Fruit fly (Drosophila melanogaster) whole organism, wandering third instar larva: ENCODE data around the gene Sox102F.
A peak's percentile ranks its signal among the peaks of the same experiment; 100 is the strongest.

Experiments
- Abd-B ChIP-seq: fragments of >200 bp; optimal IDR thresholded peaks from 2 replicates; lab custom pipeline; 2017; ENCODE audit warnings: missing biosample characterization, missing genetic modification characterization
- CG32264 ChIP-seq: fragments of 200-800 bp; sonication (Bioruptor generic); optimal IDR thresholded peaks from 2 replicates; lab custom pipeline; 2016; ENCODE audit warnings: missing biosample characterization, missing genetic modification characterization
- CG9705 ChIP-seq: fragments of 200-800 bp; sonication (Bioruptor generic); optimal IDR thresholded peaks from 2 replicates; lab custom pipeline; 2018; ENCODE audit warnings: missing biosample characterization, mild to moderate bottlenecking, missing genetic modification characterization
- CrebA ChIP-seq: fragments of 200-800 bp; sonication (Bioruptor generic); optimal IDR thresholded peaks from 2 replicates; lab custom pipeline; 2016; ENCODE audit warnings: missing biosample characterization, mild to moderate bottlenecking, missing genetic modification characterization, borderline replicate concordance
- Dfd ChIP-seq: fragments of >200 bp; optimal IDR thresholded peaks from 2 replicates; lab custom pipeline; 2017; ENCODE audit warnings: missing biosample characterization, missing genetic modification characterization
- GATAd ChIP-seq: sonication (Bioruptor generic); optimal IDR thresholded peaks from 2 replicates; lab custom pipeline; 2016; ENCODE audit warnings: missing biosample characterization, missing genetic modification characterization
- Hnf4 ChIP-seq: fragments of 200-800 bp; sonication (Bioruptor generic); optimal IDR thresholded peaks from 2 replicates; lab custom pipeline; 2016; ENCODE audit warnings: missing biosample characterization, mild to moderate bottlenecking, missing genetic modification characterization
- Hr78 ChIP-seq: fragments of >200 bp; optimal IDR thresholded peaks from 2 replicates; lab custom pipeline; 2017; ENCODE audit warnings: missing biosample characterization, missing genetic modification characterization
- Hr83 ChIP-seq: fragments of 200-300 bp; sonication (Bioruptor generic); optimal IDR thresholded peaks from 2 replicates; lab custom pipeline; 2016; ENCODE audit warnings: missing biosample characterization, mild to moderate bottlenecking, missing genetic modification characterization, moderate library complexity; ENCODE audit not compliant: poor library complexity, severe bottlenecking
- Jra ChIP-seq: sonication (Bioruptor generic); optimal IDR thresholded peaks from 2 replicates; lab custom pipeline; 2016; ENCODE audit warnings: missing biosample characterization, missing genetic modification characterization
- Myc ChIP-seq: fragments of >200 bp; optimal IDR thresholded peaks from 2 replicates; lab custom pipeline; 2017
- OdsH ChIP-seq: fragments of 200-800 bp; sonication (Bioruptor generic); optimal IDR thresholded peaks from 2 replicates; lab custom pipeline; 2016; ENCODE audit warnings: missing biosample characterization, mild to moderate bottlenecking, missing genetic modification characterization
- Rel ChIP-seq, 2 experiments: fragments of 200-800 bp; sonication (Bioruptor generic) in 1 of 2; optimal IDR thresholded peaks; 2 replicates in 1 of 2; 3 replicates in 1 of 2; lab custom pipeline; 2016 to 2019; ENCODE audit warnings: mild to moderate bottlenecking in 2 of 2, missing biosample characterization in 2 of 2, missing genetic modification characterization in 2 of 2, moderate library complexity in 1 of 2
- Sp1 ChIP-seq: fragments of 200-800 bp; sonication (Bioruptor generic); optimal IDR thresholded peaks from 3 replicates; lab custom pipeline; 2019; ENCODE audit warnings: missing biosample characterization, mild to moderate bottlenecking, missing genetic modification characterization, moderate library complexity
- Vsx2 ChIP-seq: fragments of 200-300, 225-300 bp; sonication (Bioruptor generic); optimal IDR thresholded peaks from 2 replicates; lab custom pipeline; 2018; ENCODE audit warnings: missing biosample characterization, missing genetic modification characterization; ENCODE audit not compliant: partially characterized antibody
- br ChIP-seq: fragments of 200-800 bp; sonication (Bioruptor generic); optimal IDR thresholded peaks from 2 replicates; lab custom pipeline; 2016; ENCODE audit warnings: missing biosample characterization, missing genetic modification characterization
- brk ChIP-seq: fragments of 200-800 bp; sonication (Bioruptor generic); optimal IDR thresholded peaks from 2 replicates; lab custom pipeline; 2016; ENCODE audit warnings: missing biosample characterization, mild to moderate bottlenecking, missing genetic modification characterization
- dl ChIP-seq, 2 experiments: fragments of 175-275, 200-275 bp in 1 of 2; fragments of 200-275 bp in 1 of 2; sonication (Bioruptor generic); optimal IDR thresholded peaks; lab custom pipeline; 2018; ENCODE audit warnings: mild to moderate bottlenecking in 2 of 2, missing biosample characterization in 2 of 2, missing genetic modification characterization in 2 of 2, moderate library complexity in 2 of 2; ENCODE audit not compliant: partially characterized antibody in 2 of 2, insufficient read depth in 1 of 2
- dmrt93B ChIP-seq: fragments of 200-800 bp; sonication (Bioruptor generic); optimal IDR thresholded peaks from 2 replicates; lab custom pipeline; 2018; ENCODE audit warnings: missing biosample characterization, mild to moderate bottlenecking, missing genetic modification characterization
- dsf ChIP-seq: sonication (Bioruptor generic); optimal IDR thresholded peaks from 2 replicates; lab custom pipeline; 2016; ENCODE audit warnings: missing biosample characterization, missing genetic modification characterization, borderline replicate concordance
- ey ChIP-seq: fragments of 200-800 bp; sonication (Bioruptor generic); optimal IDR thresholded peaks from 2 replicates; lab custom pipeline; 2016; ENCODE audit warnings: missing biosample characterization, missing genetic modification characterization
- foxo ChIP-seq, 2 experiments: fragments of 200-800 bp; sonication (Bioruptor generic); optimal IDR thresholded peaks; 2 replicates in 1 of 2; 3 replicates in 1 of 2; lab custom pipeline; 2016 to 2017; ENCODE audit warnings: missing biosample characterization in 2 of 2, missing genetic modification characterization in 2 of 2
- fru ChIP-seq: fragments of 200-800 bp; sonication (Bioruptor generic); optimal IDR thresholded peaks from 3 replicates; lab custom pipeline; 2016; ENCODE audit warnings: missing biosample characterization, mild to moderate bottlenecking, missing genetic modification characterization
- h ChIP-seq: fragments of 200-800 bp; sonication (Bioruptor generic); optimal IDR thresholded peaks from 3 replicates; lab custom pipeline; 2016; ENCODE audit warnings: missing biosample characterization, mild to moderate bottlenecking, missing genetic modification characterization
- jim ChIP-seq: fragments of 175-275, 200-325 bp; sonication (Bioruptor generic); optimal IDR thresholded peaks from 2 replicates; lab custom pipeline; 2016; ENCODE audit warnings: missing biosample characterization, mild to moderate bottlenecking, missing genetic modification characterization
- lola ChIP-seq: fragments of >200 bp; optimal IDR thresholded peaks from 2 replicates; lab custom pipeline; 2017; ENCODE audit warnings: missing biosample characterization, missing genetic modification characterization
- pan ChIP-seq: fragments of >200 bp; optimal IDR thresholded peaks from 2 replicates; lab custom pipeline; 2017
- psq ChIP-seq: fragments of 200-800 bp; sonication (Bioruptor generic); optimal IDR thresholded peaks from 3 replicates; lab custom pipeline; 2017; ENCODE audit warnings: missing biosample characterization, mild to moderate bottlenecking, missing genetic modification characterization, moderate library complexity
- rgr ChIP-seq: fragments of 200-800 bp; sonication (Bioruptor generic); optimal IDR thresholded peaks from 3 replicates; lab custom pipeline; 2016; ENCODE audit warnings: missing biosample characterization, mild to moderate bottlenecking, missing genetic modification characterization
- sv ChIP-seq: fragments of 200-800 bp; sonication (Bioruptor generic); optimal IDR thresholded peaks from 3 replicates; lab custom pipeline; 2016; ENCODE audit warnings: missing biosample characterization, missing genetic modification characterization
- tai ChIP-seq: sonication (Bioruptor generic); optimal IDR thresholded peaks from 2 replicates; lab custom pipeline; 2016; ENCODE audit warnings: missing biosample characterization, missing genetic modification characterization
- usp ChIP-seq: fragments of >200 bp; optimal IDR thresholded peaks from 2 replicates; lab custom pipeline; 2017; ENCODE audit warnings: missing biosample characterization, missing genetic modification characterization
- woc ChIP-seq: sonication (Bioruptor generic); optimal IDR thresholded peaks from 2 replicates; lab custom pipeline; 2016; ENCODE audit warnings: missing biosample characterization, mild to moderate bottlenecking, missing genetic modification characterization

Gene Sox102F

DNA sequence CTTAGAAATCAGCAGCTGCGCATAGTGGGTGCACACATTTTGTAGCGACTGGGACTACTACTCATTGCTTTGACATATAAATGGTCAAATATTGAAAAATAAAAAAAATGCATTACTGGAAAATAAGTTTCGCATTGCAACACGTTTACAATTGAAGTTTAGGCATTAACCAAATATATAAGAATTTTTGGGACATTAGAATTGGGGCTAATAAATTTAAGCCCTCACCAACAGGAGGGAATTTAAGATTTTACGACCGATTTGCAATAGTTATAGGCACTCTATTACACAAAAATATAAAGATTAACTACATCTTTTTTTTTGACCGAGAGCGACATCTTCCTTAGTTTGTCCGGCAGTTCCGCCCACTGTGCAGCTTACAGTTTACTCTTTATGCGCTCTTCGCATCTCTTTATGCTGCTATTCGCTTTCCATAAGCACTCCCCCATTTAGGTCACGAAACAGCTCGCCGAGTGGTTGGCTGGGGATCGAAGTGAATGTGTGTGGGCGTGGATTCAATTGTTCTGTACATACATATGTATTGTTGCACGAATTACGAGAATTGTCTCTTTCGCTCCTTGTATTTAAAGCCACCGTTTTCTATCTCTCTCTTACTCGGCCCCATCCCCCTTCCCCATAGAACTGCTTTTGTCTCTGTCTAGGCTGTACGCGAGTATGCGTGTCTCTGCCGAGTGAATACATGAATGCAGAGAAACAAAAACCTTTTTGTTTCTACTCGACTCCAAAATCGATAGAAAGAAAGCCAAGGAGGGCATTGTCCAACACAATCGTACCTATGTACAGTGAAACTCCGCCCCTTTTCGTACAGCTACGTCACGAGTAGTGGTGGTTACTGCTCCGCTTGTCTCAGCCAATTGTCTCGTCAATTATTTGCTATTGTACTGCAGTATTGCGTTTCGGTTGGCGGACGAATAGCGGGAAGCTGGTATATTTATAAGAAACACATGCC, 26.5 kb downstream of the Sox102F start:
- peak; percentile 64 for TF ChIP-seq h (GFP tag; lab: Kevin White, UChicago)
- peak; percentile 60 for TF ChIP-seq rgr
- TF ChIP-seq psq (GFP tag; lab: Kevin White, UChicago): peak; percentile 68
- TF ChIP-seq foxo (GFP tag; optimal IDR thresholded peaks at IDR 0.05; lab: Kevin White, UChicago): peak in 1 of 2 experiments; percentile 63
- no peak for TF ChIP-seq Abd-B (GFP tag; lab: Kevin White, UChicago)
- TF ChIP-seq brk: peak; percentile 0
- TF ChIP-seq lola (GFP tag; lab: Kevin White, UChicago): no peak
- peak; percentile 69 for TF ChIP-seq woc (GFP tag; lab: Kevin White, UChicago)
- no peak for TF ChIP-seq jim (GFP tag; lab: Kevin White, UChicago)
- TF ChIP-seq CrebA (GFP tag; lab: Kevin White, UChicago): no peak
- TF ChIP-seq pan (lab: Kevin White, UChicago): no peak
- TF ChIP-seq Myc: no peak
- peak; percentile 32 for TF ChIP-seq tai
- no peak for TF ChIP-seq Hr78 (GFP tag; lab: Kevin White, UChicago)
- TF ChIP-seq fru (GFP tag; lab: Kevin White, UChicago): peak; percentile 72
- TF ChIP-seq ey (GFP tag; lab: Kevin White, UChicago): peak; percentile 72
- TF ChIP-seq dsf: no peak
- TF ChIP-seq br (GFP tag; lab: Kevin White, UChicago): peak; percentile 54
- TF ChIP-seq CG9705: no peak
- TF ChIP-seq Jra: no peak
- no peak for TF ChIP-seq Hr83 (GFP tag; lab: Kevin White, UChicago)
- TF ChIP-seq Dfd (GFP tag; lab: Kevin White, UChicago): no peak
- peak; percentile 44 for TF ChIP-seq dmrt93B (GFP tag; lab: Kevin White, UChicago)
- no peak for TF ChIP-seq Vsx2 (GFP tag; lab: Kevin White, UChicago)
- TF ChIP-seq OdsH (GFP tag; lab: Kevin White, UChicago): peak; percentile 59
- peak; percentile 60 for TF ChIP-seq Hnf4 (GFP tag; lab: Kevin White, UChicago)
- no peak for TF ChIP-seq CG32264 (GFP tag; lab: Kevin White, UChicago)
- no peak for TF ChIP-seq Rel (GFP tag; optimal IDR thresholded peaks at IDR 0.05; lab: Kevin White, UChicago)
- TF ChIP-seq Rel (tag; optimal IDR thresholded peaks at IDR 0.05; lab: Kevin White, UChicago): no peak
- TF ChIP-seq sv (GFP tag; lab: Kevin White, UChicago): peak; percentile 78

DNA sequence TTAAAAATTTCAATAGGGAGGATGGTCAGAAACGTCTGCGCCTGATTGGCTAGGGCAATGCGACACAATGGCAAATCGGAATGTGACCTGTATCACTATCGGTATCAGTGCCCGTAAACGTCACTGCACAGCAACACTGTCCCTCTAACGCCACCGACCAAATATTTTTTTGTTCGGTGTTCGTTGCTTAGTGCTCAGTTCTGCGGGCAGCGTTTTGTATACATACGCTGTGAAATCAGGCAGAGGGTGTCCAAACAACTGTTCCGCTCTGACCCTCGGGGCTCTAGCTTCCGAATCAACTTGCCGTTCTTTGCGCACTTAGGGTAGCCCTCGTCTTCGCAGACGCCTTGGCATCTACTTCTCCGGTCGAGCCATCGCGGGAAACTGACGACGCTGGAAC, 27.2 kb downstream of the Sox102F start:
- TF ChIP-seq sv (GFP tag; lab: Kevin White, UChicago) (no peak), brk (no peak), Hr78 (GFP tag; lab: Kevin White, UChicago) (no peak), h (GFP tag; lab: Kevin White, UChicago) (no peak), dl (GFP tag; optimal IDR thresholded peaks at IDR 0.05; lab: Kevin White, UChicago; ENCODE audit: insufficient read depth in 1 of 2, partially characterized antibody in 2 of 2) (no peak), fru (GFP tag; lab: Kevin White, UChicago) (no peak), dsf (no peak), GATAd (no peak), Abd-B (GFP tag; lab: Kevin White, UChicago) (no peak), Dfd (GFP tag; lab: Kevin White, UChicago) (no peak), foxo (GFP tag; optimal IDR thresholded peaks at IDR 0.05; lab: Kevin White, UChicago) (no peak), usp (GFP tag; lab: Kevin White, UChicago) (no peak), Rel (GFP tag; optimal IDR thresholded peaks at IDR 0.05; lab: Kevin White, UChicago) (no peak), Rel (tag; optimal IDR thresholded peaks at IDR 0.05; lab: Kevin White, UChicago) (no peak), CG32264 (GFP tag; lab: Kevin White, UChicago) (no peak), pan (lab: Kevin White, UChicago) (no peak), rgr (no peak), Sp1 (GFP tag; lab: Kevin White, UChicago) (no peak), Hr83 (GFP tag; lab: Kevin White, UChicago) (no peak), Vsx2 (GFP tag; lab: Kevin White, UChicago) (no peak), Hnf4 (GFP tag; lab: Kevin White, UChicago) (no peak)
